Comparison of ENCODE assay signal across 6 fruit fly cellular contexts in the genomic region with DNA sequence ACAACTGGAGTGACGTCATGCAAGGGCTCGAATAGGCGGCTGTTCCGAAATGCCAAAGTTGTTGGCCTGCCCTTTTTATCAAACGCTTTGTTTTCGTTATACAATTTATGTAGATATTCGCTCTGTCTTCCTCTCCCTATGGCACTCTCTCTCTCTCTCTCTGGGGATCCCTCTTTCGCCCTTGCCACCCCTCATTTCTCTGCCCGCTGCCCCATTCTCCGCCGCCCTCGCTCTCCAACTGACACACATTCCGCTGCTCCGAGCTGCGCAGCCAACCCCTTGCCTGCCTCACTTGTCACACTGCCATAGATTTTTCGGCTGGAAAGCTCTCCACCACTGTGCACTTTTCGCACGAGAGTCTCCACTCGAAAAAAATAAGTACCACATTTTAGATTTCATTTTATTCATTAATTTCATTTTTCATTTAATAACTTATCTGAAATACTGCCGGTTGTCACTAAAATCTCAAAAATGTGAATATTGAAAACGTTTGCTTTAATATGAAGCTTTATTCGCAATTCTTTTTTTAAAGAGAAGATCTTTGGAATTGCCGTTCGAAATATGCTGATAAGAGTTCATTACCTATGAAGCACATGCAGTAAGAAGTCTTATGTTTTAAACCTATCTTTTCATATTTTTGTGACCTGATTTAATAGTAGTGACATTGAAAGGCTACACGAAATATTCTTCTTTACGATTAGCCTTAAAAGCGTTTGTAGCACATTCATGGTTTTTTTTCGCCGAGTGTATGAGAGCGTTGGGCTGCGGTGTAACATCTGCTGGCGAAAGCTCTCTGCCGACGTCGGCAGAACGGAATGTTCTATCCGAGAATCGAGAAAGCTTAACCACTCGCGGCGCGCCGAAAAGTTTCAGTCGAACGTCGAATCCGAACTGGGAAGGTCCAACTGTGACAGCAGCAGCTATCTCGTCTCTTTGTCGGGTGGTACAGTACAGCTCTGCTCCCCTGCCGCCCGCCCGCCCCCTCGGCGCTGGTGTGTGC.
TF ChIP-seq lines count a peak whose summit lies in the region.

No protein-coding gene starts in this region.

- peak; percentile 22 for TF ChIP-seq CTCF in whole organism, embryonic (GFP tag; optimal IDR thresholded peaks at IDR 0.05; lab: Kevin White, UChicago)

TF ChIP-seq in whole organism, 6 proteins besides CTCF, POLR2A, EP300 and RAD21:
- TF ChIP-seq pan (optimal IDR thresholded peaks at IDR 0.05; lab: Kevin White, UChicago) = no peak
- peak; percentile 88 for TF ChIP-seq Dll (optimal IDR thresholded peaks at IDR 0.05; lab: Kevin White, UChicago)

TF ChIP-seq in whole organism, adult, 20 proteins besides CTCF, POLR2A, EP300 and RAD21 (continues in another document):
- TF ChIP-seq CG33017 (tag; optimal IDR thresholded peaks at IDR 0.05; lab: Kevin White, UChicago) = peak; percentile 86
- TF ChIP-seq CG12768 (GFP tag; optimal IDR thresholded peaks at IDR 0.05; lab: Kevin White, UChicago) = peak; percentile 94
- peak; percentile 92 for TF ChIP-seq toe (GFP tag; optimal IDR thresholded peaks at IDR 0.05; lab: Kevin White, UChicago)
- no peak for TF ChIP-seq CG5204 (GFP tag; optimal IDR thresholded peaks at IDR 0.05; lab: Kevin White, UChicago)
- TF ChIP-seq ovo (GFP tag; optimal IDR thresholded peaks at IDR 0.05; lab: Kevin White, UChicago) = peak; percentile 77
- peak; percentile 90 for TF ChIP-seq CG7101 (tag; optimal IDR thresholded peaks at IDR 0.05; lab: Kevin White, UChicago)
- TF ChIP-seq CG1620 (GFP tag; optimal IDR thresholded peaks at IDR 0.05; lab: Kevin White, UChicago) = peak; percentile 88
- peak; percentile 77 for TF ChIP-seq tj (GFP tag; optimal IDR thresholded peaks at IDR 0.05; lab: Kevin White, UChicago)
- TF ChIP-seq cic (GFP tag; optimal IDR thresholded peaks at IDR 0.05; lab: Kevin White, UChicago) = peak; percentile 46
- TF ChIP-seq pad (GFP tag; optimal IDR thresholded peaks at IDR 0.05; lab: Kevin White, UChicago) = peak; percentile 86
- peak; percentile 82 for TF ChIP-seq Hr96 (GFP tag; optimal IDR thresholded peaks at IDR 0.05; lab: Kevin White, UChicago)
- peak; percentile 71 for TF ChIP-seq Crg-1 (GFP tag; optimal IDR thresholded peaks at IDR 0.05; lab: Kevin White, UChicago)
- peak; percentile 89 for TF ChIP-seq bab1 (GFP tag; optimal IDR thresholded peaks at IDR 0.05; lab: Kevin White, UChicago)
- TF ChIP-seq cnc (optimal IDR thresholded peaks at IDR 0.05; lab: Kevin White, UChicago) = no peak
- TF ChIP-seq CG7045 (GFP tag; optimal IDR thresholded peaks at IDR 0.05; lab: Kevin White, UChicago) = peak; percentile 95

TF ChIP-seq in whole organism, embryonic, 481 proteins besides CTCF, POLR2A, EP300 and RAD21 (continues in another document):
- TF ChIP-seq CG8765 (GFP tag; IDR thresholded peaks at IDR 0.05; lab: Robert Waterston, UW) (peak; percentile 5; the same call in 1 of the 2 replicates), CG1647 (GFP tag; optimal IDR thresholded peaks at IDR 0.05; lab: Kevin White, UChicago) (peak; percentile 78), ssp (GFP tag; IDR thresholded peaks at IDR 0.05; lab: Robert Waterston, UW) (peak; percentile 32; the same call in 1 of the 2 replicates), sna (GFP tag; IDR thresholded peaks at IDR 0.05; lab: Robert Waterston, UW; ENCODE audit: partially characterized antibody) (peak; percentile 47; the same call in 1 of the 2 replicates), NFAT (GFP tag; IDR thresholded peaks at IDR 0.05; lab: Robert Waterston, UW) (peak; percentile 64; the same call in 1 of the 2 replicates), CG12391 (tag; optimal IDR thresholded peaks at IDR 0.05; lab: Kevin White, UChicago) (peak; percentile 88), E2f2 (GFP tag; IDR thresholded peaks at IDR 0.05; lab: Robert Waterston, UW) (peak; percentile 39; the same call in 1 of the 2 replicates), gcm (GFP tag; optimal IDR thresholded peaks at IDR 0.05; lab: Kevin White, UChicago) (peak; percentile 70), CG6272 (GFP tag; IDR thresholded peaks at IDR 0.05; lab: Robert Waterston, UW) (peak; percentile 50; the same call in 1 of the 2 replicates), abd-A (tag; optimal IDR thresholded peaks at IDR 0.05; lab: Kevin White, UChicago) (peak; percentile 63), sqz (GFP tag; optimal IDR thresholded peaks at IDR 0.05; lab: Kevin White, UChicago) (peak; percentile 75), H15 (GFP tag; IDR thresholded peaks at IDR 0.05; lab: Robert Waterston, UW) (peak; percentile 37; the same call in 1 of the 3 replicates), trh (GFP tag; optimal IDR thresholded peaks at IDR 0.05; lab: Kevin White, UChicago) (peak; percentile 69)

TF ChIP-seq in whole organism, prepupa, 60 proteins besides CTCF, POLR2A, EP300 and RAD21 (continues in another document):
- TF ChIP-seq Eip78C (GFP tag; lab: Kevin White, UChicago) (peak; percentile 90), Hr39 (GFP tag; optimal IDR thresholded peaks at IDR 0.05; lab: Kevin White, UChicago) (peak; percentile 82), CG3919 (GFP tag; optimal IDR thresholded peaks at IDR 0.05; lab: Kevin White, UChicago) (peak; percentile 73), achi (GFP tag; optimal IDR thresholded peaks at IDR 0.05; lab: Kevin White, UChicago) (peak; percentile 72), Smox (GFP tag; optimal IDR thresholded peaks at IDR 0.05; lab: Kevin White, UChicago) (peak; percentile 84), pdm3 (GFP tag; optimal IDR thresholded peaks at IDR 0.05; lab: Kevin White, UChicago) (peak; percentile 84), CG15336 (GFP tag; IDR thresholded peaks at IDR 0.05; lab: Robert Waterston, UW) (peak; percentile 42; the same call in 1 of the 2 replicates), CG9139 (GFP tag; optimal IDR thresholded peaks at IDR 0.05; lab: Kevin White, UChicago) (no peak), spab (GFP tag; optimal IDR thresholded peaks at IDR 0.05; lab: Kevin White, UChicago) (peak; percentile 65), topi (GFP tag; optimal IDR thresholded peaks at IDR 0.05; lab: Kevin White, UChicago) (peak; percentile 85), fd59A (GFP tag; optimal IDR thresholded peaks at IDR 0.05; lab: Kevin White, UChicago) (peak; percentile 47), esn (GFP tag; optimal IDR thresholded peaks at IDR 0.05; lab: Kevin White, UChicago) (peak; percentile 94), CG1621 (tag; optimal IDR thresholded peaks at IDR 0.05; lab: Kevin White, UChicago) (no peak), Ets96B (tag; optimal IDR thresholded peaks at IDR 0.05; lab: Kevin White, UChicago) (peak; percentile 66), CG6163 (GFP tag; IDR thresholded peaks at IDR 0.05; lab: Robert Waterston, UW) (peak; percentile 35; the same call in 2 of the 3 replicates), Eip93F (GFP tag; optimal IDR thresholded peaks at IDR 0.05; lab: Kevin White, UChicago) (peak; percentile 35)

TF ChIP-seq in whole organism, pupa, 21 proteins besides CTCF, POLR2A, EP300 and RAD21 (continues in another document):
- peak; percentile 51; the same call in 1 of the 3 replicates for TF ChIP-seq CG4496 (GFP tag; IDR thresholded peaks at IDR 0.05; lab: Robert Waterston, UW)
- TF ChIP-seq Pif1B (GFP tag; optimal IDR thresholded peaks at IDR 0.05; lab: Kevin White, UChicago) = peak; percentile 51
- peak; percentile 71 for TF ChIP-seq CG8301 (tag; optimal IDR thresholded peaks at IDR 0.05; lab: Kevin White, UChicago)
- peak; percentile 60 for TF ChIP-seq CG9948 (tag; optimal IDR thresholded peaks at IDR 0.05; lab: Kevin White, UChicago)
- peak; percentile 19 for TF ChIP-seq D1 (tag; optimal IDR thresholded peaks at IDR 0.05; lab: Kevin White, UChicago)
- peak; percentile 67 for TF ChIP-seq CG32121 (GFP tag; IDR thresholded peaks at IDR 0.05; lab: Robert Waterston, UW)
- TF ChIP-seq CG10348 (GFP tag; IDR thresholded peaks at IDR 0.05; lab: Robert Waterston, UW) = no peak
- peak; percentile 57 for TF ChIP-seq CG15710 (tag; optimal IDR thresholded peaks at IDR 0.05; lab: Kevin White, UChicago)
- peak; percentile 71 for TF ChIP-seq Snoo (tag; optimal IDR thresholded peaks at IDR 0.05; lab: Kevin White, UChicago)
- peak; percentile 49 for TF ChIP-seq fd96Ca (GFP tag; IDR thresholded peaks at IDR 0.05; lab: Robert Waterston, UW)
- TF ChIP-seq CG8159 (tag; optimal IDR thresholded peaks at IDR 0.05; lab: Kevin White, UChicago) = peak; percentile 82
- TF ChIP-seq CG12605 (GFP tag; IDR thresholded peaks at IDR 0.05; lab: Robert Waterston, UW) = no peak
- TF ChIP-seq gl (tag; optimal IDR thresholded peaks at IDR 0.05; lab: Kevin White, UChicago) = no peak
- peak; percentile 84 for TF ChIP-seq CG14655 (GFP tag; optimal IDR thresholded peaks at IDR 0.05; lab: Kevin White, UChicago)
- peak; percentile 17; the same call in 1 of the 2 replicates for TF ChIP-seq Ets98B (GFP tag; IDR thresholded peaks at IDR 0.05; lab: Robert Waterston, UW)
- no peak for TF ChIP-seq rn (GFP tag; IDR thresholded peaks at IDR 0.05; lab: Robert Waterston, UW)
- peak; percentile 25 for TF ChIP-seq CG34367 (tag; optimal IDR thresholded peaks at IDR 0.05; lab: Kevin White, UChicago)

TF ChIP-seq in whole organism, wandering third instar larva, 38 proteins besides CTCF, POLR2A, EP300 and RAD21 (continues in another document):
- TF ChIP-seq h (GFP tag; optimal IDR thresholded peaks at IDR 0.05; lab: Kevin White, UChicago) = peak; percentile 79
- TF ChIP-seq GATAd (GFP tag; optimal IDR thresholded peaks at IDR 0.05; lab: Kevin White, UChicago) = no peak
- TF ChIP-seq N (GFP tag; optimal IDR thresholded peaks at IDR 0.05; lab: Kevin White, UChicago) = no peak
- TF ChIP-seq fru (GFP tag; optimal IDR thresholded peaks at IDR 0.05; lab: Kevin White, UChicago) = peak; percentile 93
- peak; percentile 32 for TF ChIP-seq sage (GFP tag; optimal IDR thresholded peaks at IDR 0.05; lab: Kevin White, UChicago)
- peak; percentile 18 for TF ChIP-seq dsf (GFP tag; optimal IDR thresholded peaks at IDR 0.05; lab: Kevin White, UChicago; ENCODE audit: borderline replicate concordance)
- TF ChIP-seq foxo (GFP tag; optimal IDR thresholded peaks at IDR 0.05; lab: Kevin White, UChicago) = peak; percentile 53 to 87
- TF ChIP-seq Vsx2 (GFP tag; optimal IDR thresholded peaks at IDR 0.05; lab: Kevin White, UChicago; ENCODE audit: partially characterized antibody) = peak; percentile 61
- peak; percentile 52 to 85 for TF ChIP-seq dl (GFP tag; optimal IDR thresholded peaks at IDR 0.05; lab: Kevin White, UChicago; ENCODE audit: insufficient read depth in 1 of 2, partially characterized antibody in 2 of 2)
- no peak for TF ChIP-seq usp (GFP tag; optimal IDR thresholded peaks at IDR 0.05; lab: Kevin White, UChicago)
- no peak for TF ChIP-seq Abd-B (GFP tag; optimal IDR thresholded peaks at IDR 0.05; lab: Kevin White, UChicago)
- TF ChIP-seq br (GFP tag; optimal IDR thresholded peaks at IDR 0.05; lab: Kevin White, UChicago) = peak; percentile 81
- peak; percentile 83 for TF ChIP-seq psq (GFP tag; optimal IDR thresholded peaks at IDR 0.05; lab: Kevin White, UChicago)
- TF ChIP-seq rgr (GFP tag; optimal IDR thresholded peaks at IDR 0.05; lab: Kevin White, UChicago) = peak; percentile 83
- peak; percentile 87 for TF ChIP-seq OdsH (GFP tag; optimal IDR thresholded peaks at IDR 0.05; lab: Kevin White, UChicago)
- TF ChIP-seq Hr78 (GFP tag; optimal IDR thresholded peaks at IDR 0.05; lab: Kevin White, UChicago) = no peak
- TF ChIP-seq Hr83 (GFP tag; optimal IDR thresholded peaks at IDR 0.05; lab: Kevin White, UChicago; ENCODE audit: poor library complexity, severe bottlenecking) = peak; percentile 78
- peak; percentile 44 for TF ChIP-seq CG32264 (GFP tag; optimal IDR thresholded peaks at IDR 0.05; lab: Kevin White, UChicago)
